Worm (Caenorhabditis elegans): ENCODE measurements around the gene C07A9.12.

ce11 chrIII:9713862-9714261, 13.5 kb downstream of the C07A9.12 start, which contains the start of gene ncx-6:
- TF ChIP-seq ceh-30 (tag; optimal IDR thresholded peaks at IDR 0.05) (no peak), F13H6.1 (tag; optimal IDR thresholded peaks at IDR 0.05) (no peak), nhr-11 (tag; optimal IDR thresholded peaks at IDR 0.05) (no peak), eyg-1 (tag; optimal IDR thresholded peaks at IDR 0.05) (no peak)
